Worm (Caenorhabditis elegans) whole organism, L2 larva: Measurements from ENCODE around the gene dis-3.

Experiments
- C34F6.9 ChIP-seq: fragments of 150-350 bp; optimal IDR thresholded peaks from 2 replicates; lab custom pipeline; 2014; ENCODE audit warnings: missing biosample characterization, missing genetic modification characterization
- F13H6.1 ChIP-seq: sonication (generic microtip); optimal IDR thresholded peaks from 2 replicates; lab custom pipeline; 2016; ENCODE audit warnings: missing genetic modification characterization, missing compliant biosample characterization
- R02D3.7 ChIP-seq: fragments of 150-350 bp; optimal IDR thresholded peaks from 2 replicates; lab custom pipeline; 2014; ENCODE audit warnings: missing biosample characterization, missing genetic modification characterization
- Y55F3AM.14 ChIP-seq: fragments of 200-800 bp; sonication (Bioruptor generic); optimal IDR thresholded peaks from 2 replicates; lab custom pipeline; 2018; ENCODE audit warnings: mild to moderate bottlenecking, missing genetic modification characterization, missing compliant biosample characterization
- alr-1 ChIP-seq: fragments of 150-350 bp; optimal IDR thresholded peaks from 2 replicates; lab custom pipeline; 2014; ENCODE audit warnings: missing biosample characterization, missing genetic modification characterization
- aly-2 ChIP-seq: fragments of 150-350 bp; optimal IDR thresholded peaks from 2 replicates; lab custom pipeline; 2014; ENCODE audit warnings: missing biosample characterization, missing genetic modification characterization
- ama-1 ChIP-seq: fragments of 150-350 bp; optimal IDR thresholded peaks from 2 replicates; lab custom pipeline; 2018; ENCODE audit warnings: inconsistent platforms
- blmp-1 ChIP-seq: sonication (generic microtip); optimal IDR thresholded peaks from 2 replicates; lab custom pipeline; 2017; ENCODE audit warnings: missing genetic modification characterization, mild to moderate bottlenecking, missing compliant biosample characterization, antibody characterized with exemption, moderate library complexity; ENCODE audit not compliant: insufficient read depth
- ceh-16 ChIP-seq: fragments of 150-350 bp; optimal IDR thresholded peaks from 2 replicates; lab custom pipeline; 2014; ENCODE audit warnings: missing biosample characterization, missing genetic modification characterization
- crh-2 ChIP-seq: sonication (generic microtip); optimal IDR thresholded peaks from 2 replicates; lab custom pipeline; 2017; ENCODE audit warnings: missing biosample characterization, missing genetic modification characterization
- dmd-4 ChIP-seq: sonication (generic microtip); optimal IDR thresholded peaks from 2 replicates; lab custom pipeline; 2017; ENCODE audit warnings: missing biosample characterization, missing genetic modification characterization
- egl-27 ChIP-seq: sonication (generic microtip); optimal IDR thresholded peaks from 3 replicates; lab custom pipeline; 2017; ENCODE audit warnings: missing biosample characterization, missing genetic modification reagents, missing genetic modification characterization
- elt-3 ChIP-seq: sonication (generic microtip); optimal IDR thresholded peaks from 2 replicates; lab custom pipeline; 2017; ENCODE audit warnings: missing biosample characterization, missing genetic modification characterization
- lin-11 ChIP-seq: fragments of 150-350 bp; sonication (generic microtip); optimal IDR thresholded peaks from 2 replicates; lab custom pipeline; 2014; ENCODE audit warnings: missing biosample characterization, missing genetic modification characterization, inconsistent platforms, mixed read lengths
- lsy-2 ChIP-seq, 2 experiments: fragments of 150-350 bp in 1 of 2; sonication (generic microtip) in 1 of 2; optimal IDR thresholded peaks; 2 replicates each; lab custom pipeline; 2014 to 2017; ENCODE audit warnings: missing biosample characterization in 2 of 2, missing genetic modification characterization in 2 of 2
- mbf-1 ChIP-seq: sonication (generic microtip); optimal IDR thresholded peaks from 2 replicates; lab custom pipeline; 2017; ENCODE audit warnings: missing biosample characterization, missing genetic modification characterization
- mdl-1 ChIP-seq, 2 experiments: fragments of 150-350 bp in 1 of 2; sonication (generic microtip) in 1 of 2; optimal IDR thresholded peaks; 2 replicates each; lab custom pipeline; 2017; ENCODE audit warnings: missing biosample characterization in 2 of 2, missing genetic modification characterization in 2 of 2
- nhr-10 ChIP-seq: sonication (generic microtip); optimal IDR thresholded peaks from 2 replicates; lab custom pipeline; 2017; ENCODE audit warnings: missing biosample characterization, missing genetic modification characterization
- nhr-11 ChIP-seq: fragments of 150-350 bp; optimal IDR thresholded peaks from 2 replicates; lab custom pipeline; 2014; ENCODE audit warnings: missing biosample characterization, missing genetic modification characterization
- nhr-129 ChIP-seq: fragments of 150-350 bp; optimal IDR thresholded peaks from 2 replicates; lab custom pipeline; 2014; ENCODE audit warnings: missing biosample characterization, missing genetic modification characterization
- nhr-21 ChIP-seq: fragments of 150-350 bp; optimal IDR thresholded peaks from 2 replicates; lab custom pipeline; 2014; ENCODE audit warnings: missing biosample characterization, missing genetic modification characterization
- nhr-23 ChIP-seq: fragments of 150-350 bp; optimal IDR thresholded peaks from 2 replicates; lab custom pipeline; 2014; ENCODE audit warnings: missing biosample characterization, missing genetic modification reagents, missing genetic modification characterization
- nhr-237 ChIP-seq: fragments of 150-350 bp; optimal IDR thresholded peaks from 2 replicates; lab custom pipeline; 2014; ENCODE audit warnings: missing biosample characterization, missing genetic modification characterization
- nhr-25 ChIP-seq: fragments of 150-350 bp; sonication (generic microtip); optimal IDR thresholded peaks from 3 replicates; lab custom pipeline; 2014; ENCODE audit warnings: missing biosample characterization, missing genetic modification characterization
- nhr-6 ChIP-seq: fragments of 150-350 bp; optimal IDR thresholded peaks from 2 replicates; lab custom pipeline; 2014; ENCODE audit warnings: missing biosample characterization, missing genetic modification characterization
- nhr-77 ChIP-seq: fragments of 150-350 bp; optimal IDR thresholded peaks from 2 replicates; lab custom pipeline; 2014; ENCODE audit warnings: missing biosample characterization, missing genetic modification characterization
- peb-1 ChIP-seq: fragments of 150-350 bp; optimal IDR thresholded peaks from 2 replicates; lab custom pipeline; 2014; ENCODE audit warnings: missing biosample characterization, missing genetic modification characterization
- skn-1 ChIP-seq: sonication (generic microtip); optimal IDR thresholded peaks from 2 replicates; lab custom pipeline; 2017; ENCODE audit warnings: missing biosample characterization, missing genetic modification characterization
- sma-9 ChIP-seq, 2 experiments: fragments of 150-350 bp in 1 of 2; sonication (generic microtip) in 1 of 2; optimal IDR thresholded peaks; 2 replicates each; lab custom pipeline; 2014 to 2016; ENCODE audit warnings: missing genetic modification characterization in 2 of 2, mild to moderate bottlenecking in 1 of 2, missing biosample characterization in 1 of 2, missing compliant biosample characterization in 1 of 2, missing genetic modification reagents in 1 of 2, moderate library complexity in 1 of 2
- unc-39 ChIP-seq: fragments of 150-350 bp; optimal IDR thresholded peaks from 2 replicates; lab custom pipeline; 2014; ENCODE audit warnings: missing biosample characterization, missing genetic modification characterization
- unc-62 ChIP-seq: fragments of 150-350 bp; optimal IDR thresholded peaks from 2 replicates; lab custom pipeline; 2014; ENCODE audit warnings: missing biosample characterization, missing genetic modification reagents, missing genetic modification characterization
- zag-1 ChIP-seq: fragments of 150-350 bp; optimal IDR thresholded peaks from 2 replicates; lab custom pipeline; 2014; ENCODE audit warnings: missing biosample characterization, missing genetic modification characterization
- ztf-1 ChIP-seq: fragments of 200-800 bp; sonication (Bioruptor generic); conservative IDR thresholded peaks from 2 replicates; pipeline ENCODE4 v1.3.6; 2022; ENCODE audit warnings: missing genetic modification characterization, missing compliant biosample characterization

The dis-3 gene

ce11 chrIV:10137804-10138203, 40.8 kb downstream of the dis-3 start, which contains the start of gene K08F4.12:
Gene K08F4.12 (plus strand): TSS chrIV:10138104.
- no peak for TF ChIP-seq Y55F3AM.14 (GFP tag; lab: Kevin White, UChicago)
- no peak for TF ChIP-seq lin-11 (tag; lab: Kevin White, UChicago)
- TF ChIP-seq blmp-1 (tag; lab: Kevin White, UChicago), result no peak
- TF ChIP-seq R02D3.7 (tag; lab: Kevin White, UChicago), result no peak
- TF ChIP-seq nhr-6 (tag; lab: Kevin White, UChicago), result no peak
- TF ChIP-seq nhr-129 (tag; lab: Kevin White, UChicago), result no peak
- no peak for TF ChIP-seq zag-1
- TF ChIP-seq nhr-23 (tag; lab: Kevin White, UChicago), result no peak
- no peak for TF ChIP-seq unc-39 (tag; lab: Kevin White, UChicago)
- TF ChIP-seq egl-27 (tag; lab: Kevin White, UChicago), result no peak
- no peak for TF ChIP-seq nhr-11 (tag; lab: Kevin White, UChicago)

- TF ChIP-seq alr-1 (tag; lab: Kevin White, UChicago), result no peak
- TF ChIP-seq unc-62 (GFP tag; lab: Kevin White, UChicago), result no peak
- TF ChIP-seq elt-3 (tag; lab: Kevin White, UChicago), result no peak
- no peak for TF ChIP-seq mbf-1
- TF ChIP-seq ztf-1 (GFP tag; lab: Robert Waterston, UW), result no peak
- no peak for TF ChIP-seq lin-11 (tag; lab: Kevin White, UChicago)
- no peak for TF ChIP-seq nhr-11 (tag; lab: Kevin White, UChicago)
- no peak for TF ChIP-seq nhr-77 (tag; lab: Kevin White, UChicago)
- no peak for TF ChIP-seq ama-1 (lab: Kevin White, UChicago)
- no peak for TF ChIP-seq nhr-25 (tag; lab: Kevin White, UChicago)
- no peak for TF ChIP-seq dmd-4 (tag; lab: Kevin White, UChicago)
- TF ChIP-seq peb-1, result no peak
- no peak for TF ChIP-seq F13H6.1 (tag; lab: Kevin White, UChicago)
- TF ChIP-seq crh-2 (tag; lab: Kevin White, UChicago), result no peak
- TF ChIP-seq nhr-10 (tag; lab: Kevin White, UChicago), result no peak
- TF ChIP-seq skn-1 (tag; lab: Kevin White, UChicago), result no peak
- TF ChIP-seq sma-9 (GFP tag; optimal IDR thresholded peaks at IDR 0.05; lab: Kevin White, UChicago), result no peak
- no peak for TF ChIP-seq sma-9 (tag; optimal IDR thresholded peaks at IDR 0.05; lab: Kevin White, UChicago)
- no peak for TF ChIP-seq aly-2 (tag; lab: Kevin White, UChicago)
- no peak for TF ChIP-seq Y55F3AM.14 (GFP tag; lab: Kevin White, UChicago)
- TF ChIP-seq lsy-2 (tag; optimal IDR thresholded peaks at IDR 0.05; lab: Kevin White, UChicago), result no peak
These were observed 43.1 kb downstream of the dis-3 start, which contains the start of gene gst-3 for ce11 chrIV:10140143-10140542. Gene gst-3 (minus strand): TSS chrIV:10140243.

- TF ChIP-seq ceh-16 (tag; lab: Kevin White, UChicago) (no peak), skn-1 (tag; lab: Kevin White, UChicago) (peak; percentile 93), nhr-21 (tag; lab: Kevin White, UChicago) (no peak)
These were observed 45.0 kb downstream of the dis-3 start, which contains the start of the genes gst-2, gst-4 and dhs-12 for ce11 chrIV:10141930-10142505. Gene gst-2 (minus strand): TSS chrIV:10142061. Gene gst-4 (plus strand): TSS chrIV:10142225. Gene dhs-12 (plus strand): TSS chrIV:10142455.

ce11 chrIV:10143640-10144039, 46.6 kb downstream of the dis-3 start, which contains the start of gene msp-38:
Gene msp-38 (minus strand): TSS chrIV:10143740.
- TF ChIP-seq zag-1 (no peak), mdl-1 (tag; optimal IDR thresholded peaks at IDR 0.05; lab: Kevin White, UChicago) (no peak), dmd-4 (tag; lab: Kevin White, UChicago) (no peak), unc-39 (tag; lab: Kevin White, UChicago) (no peak), nhr-237 (no peak)

ce11 chrIV:10144487-10144886, 47.5 kb downstream of the dis-3 start:
- TF ChIP-seq C34F6.9 (tag; lab: Kevin White, UChicago) (no peak), skn-1 (tag; lab: Kevin White, UChicago) (peak; percentile 78)
